Fruit fly (Drosophila melanogaster): Measurements from ENCODE around the gene lcs.

Gene lcs

DNA sequence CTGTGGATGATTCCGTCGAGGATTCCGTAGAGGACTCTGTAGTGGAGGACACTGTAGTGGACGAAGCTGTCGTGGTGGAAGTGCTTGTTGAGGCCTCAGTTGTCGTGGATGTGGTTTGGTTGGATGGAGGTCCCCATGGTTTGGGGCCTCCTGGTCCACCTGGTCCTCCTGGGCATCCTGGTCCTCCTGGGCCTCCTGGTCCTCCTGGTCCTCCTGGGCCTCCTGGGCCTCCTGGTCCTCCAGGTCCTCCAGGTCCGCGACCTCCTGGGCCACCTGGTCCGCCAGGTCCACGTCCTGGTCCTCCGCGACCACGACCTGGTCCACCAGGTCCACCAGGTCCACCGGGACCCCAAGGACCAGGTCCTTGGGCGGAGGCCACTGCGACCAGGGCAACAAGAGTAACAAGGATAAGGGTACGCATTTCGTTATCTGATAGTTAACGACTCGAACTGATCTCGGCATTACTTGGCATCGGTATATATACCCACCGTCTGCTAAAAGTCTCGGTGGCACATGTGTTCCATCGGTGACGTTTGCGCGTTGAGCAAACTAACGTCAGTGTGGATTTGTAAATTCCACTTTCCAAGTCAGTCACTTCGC, at the start of gene lcs:
Gene lcs (minus strand): TSS at position 457 of the 600 bp plus-strand sequence.
- no peak for TF ChIP-seq psq (optimal IDR thresholded peaks at IDR 0.05)
- no peak for TF ChIP-seq Sin3A (optimal IDR thresholded peaks at IDR 0.05)

DNA sequence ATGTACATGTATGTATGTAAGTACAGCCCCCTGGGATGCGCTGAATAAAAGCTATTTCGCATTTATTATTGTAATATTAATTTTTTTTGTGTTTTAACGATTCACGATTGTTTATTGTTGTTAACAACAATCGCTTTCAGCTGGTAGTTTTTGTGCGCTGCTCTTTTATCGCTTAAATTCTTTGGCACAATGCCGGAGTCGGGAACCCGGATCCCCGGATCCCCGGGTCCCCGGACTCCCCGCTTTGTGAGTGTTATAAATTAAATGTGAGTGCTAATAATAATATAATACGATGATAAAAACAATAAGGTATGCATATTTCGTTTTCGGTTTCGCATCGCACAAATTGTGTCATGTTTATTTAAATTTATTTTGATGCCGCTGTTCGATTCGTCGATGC, 43.6 kb upstream of the lcs start:
- TF ChIP-seq insv (optimal IDR thresholded peaks at IDR 0.05) (no peak), Sin3A (optimal IDR thresholded peaks at IDR 0.05) (no peak), psq (optimal IDR thresholded peaks at IDR 0.05) (no peak), h (optimal IDR thresholded peaks at IDR 0.05) (no peak), ttk (optimal IDR thresholded peaks at IDR 0.05) (no peak), Myc (optimal IDR thresholded peaks at IDR 0.05) (no peak)

DNA sequence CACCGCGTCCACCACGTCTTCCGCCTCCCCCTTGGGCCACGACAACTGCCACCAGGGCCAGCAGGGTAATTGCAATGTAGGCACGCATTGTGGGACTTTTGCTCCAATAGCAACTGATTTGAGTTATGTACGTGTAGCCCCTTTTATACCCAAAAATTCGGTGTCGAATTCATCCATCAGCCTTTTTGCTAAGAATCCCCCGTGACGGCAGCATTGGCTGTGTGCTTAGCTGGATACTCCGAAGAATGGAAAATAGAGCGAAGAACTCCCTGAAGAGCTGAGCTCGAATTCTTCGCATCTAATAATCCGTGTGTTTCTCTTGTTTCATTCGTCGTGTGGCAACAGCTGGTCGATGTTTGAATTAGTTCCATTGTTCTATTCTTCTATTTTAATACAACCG, 32.0 kb upstream of the lcs start, which contains the start of gene CG10918:
Gene CG10918 (minus strand): TSS at position 101 of the 400 bp plus-strand sequence.
- TF ChIP-seq Myc (optimal IDR thresholded peaks at IDR 0.05) (no peak), Sin3A (optimal IDR thresholded peaks at IDR 0.05) (no peak), ttk (optimal IDR thresholded peaks at IDR 0.05) (no peak), psq (optimal IDR thresholded peaks at IDR 0.05) (no peak), insv (optimal IDR thresholded peaks at IDR 0.05) (no peak)

DNA sequence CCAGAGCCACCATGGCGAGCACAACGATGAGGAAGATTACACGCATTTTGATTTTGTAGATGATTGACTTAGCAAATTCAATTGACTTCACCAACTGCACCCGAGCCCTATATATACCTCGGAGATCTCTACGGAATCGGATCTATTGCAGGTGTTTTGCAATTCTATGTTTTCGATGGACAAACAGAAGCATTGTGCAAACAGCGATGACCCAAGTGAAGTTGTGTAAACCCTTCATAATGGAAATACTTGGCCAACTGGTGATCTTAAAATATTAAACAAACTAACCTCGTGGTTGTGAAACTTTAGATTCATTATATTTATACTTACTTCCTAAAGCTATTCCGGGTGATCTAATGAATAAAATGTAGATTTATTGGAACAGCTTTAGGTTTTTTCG, 5.6 kb upstream of the lcs start, which contains the start of gene whe:
Gene whe (minus strand): TSS at position 101 of the 400 bp plus-strand sequence.
- TF ChIP-seq Sin3A (optimal IDR thresholded peaks at IDR 0.05): no peak
- TF ChIP-seq h (optimal IDR thresholded peaks at IDR 0.05): no peak

DNA sequence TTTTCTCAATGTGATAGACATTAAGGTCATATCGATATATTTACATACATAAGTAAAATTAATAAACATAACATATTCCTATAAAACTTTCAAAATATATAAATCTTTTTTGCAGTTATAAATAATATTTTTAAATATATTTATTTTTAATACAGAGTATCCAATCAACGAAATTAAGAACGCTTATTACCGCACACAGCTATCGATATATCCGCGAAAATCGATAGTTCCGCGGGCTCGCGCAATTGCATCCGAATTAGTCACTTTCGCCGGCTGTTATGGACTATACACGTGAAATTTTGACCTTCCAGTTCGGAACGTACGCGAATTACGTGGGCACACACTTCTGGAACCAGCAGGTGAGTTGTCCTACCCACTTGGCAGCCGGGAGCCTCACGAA, 8.4 kb downstream of the lcs start, which contains the start of gene mst:
Gene mst (plus strand): TSS at position 244 of the 400 bp plus-strand sequence.
- TF ChIP-seq ttk (optimal IDR thresholded peaks at IDR 0.05) (no peak), psq (optimal IDR thresholded peaks at IDR 0.05) (no peak), h (optimal IDR thresholded peaks at IDR 0.05) (no peak), Myc (optimal IDR thresholded peaks at IDR 0.05) (no peak), Sin3A (optimal IDR thresholded peaks at IDR 0.05) (no peak), insv (optimal IDR thresholded peaks at IDR 0.05) (no peak)

DNA sequence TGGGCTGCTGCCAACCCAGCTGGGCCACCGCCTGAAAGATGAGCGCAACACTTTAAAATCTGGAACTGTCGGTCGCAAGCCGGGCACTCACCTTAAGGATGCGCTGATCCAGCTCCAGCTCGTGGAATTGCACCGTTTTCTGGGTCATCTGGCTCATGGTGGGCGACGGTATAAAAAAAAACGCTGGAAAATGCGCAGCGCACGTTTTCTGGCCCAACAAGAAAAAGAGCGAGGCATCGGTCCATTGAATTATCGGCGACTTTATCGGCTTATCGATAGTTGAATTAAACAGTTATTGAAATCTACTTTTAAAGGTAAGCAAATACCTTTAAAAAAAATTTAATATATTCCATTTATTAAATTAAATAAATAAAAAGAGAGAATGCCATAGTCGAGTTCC, 9.4 kb downstream of the lcs start, which contains the start of gene Ddx56:
Gene Ddx56 (minus strand): TSS at position 252 of the 400 bp plus-strand sequence.
- no peak for TF ChIP-seq Sin3A (optimal IDR thresholded peaks at IDR 0.05)
- TF ChIP-seq ttk (optimal IDR thresholded peaks at IDR 0.05): no peak
- TF ChIP-seq Myc (optimal IDR thresholded peaks at IDR 0.05): no peak
- no peak for TF ChIP-seq insv (optimal IDR thresholded peaks at IDR 0.05)
- TF ChIP-seq psq (optimal IDR thresholded peaks at IDR 0.05): no peak
- TF ChIP-seq h (optimal IDR thresholded peaks at IDR 0.05): no peak

DNA sequence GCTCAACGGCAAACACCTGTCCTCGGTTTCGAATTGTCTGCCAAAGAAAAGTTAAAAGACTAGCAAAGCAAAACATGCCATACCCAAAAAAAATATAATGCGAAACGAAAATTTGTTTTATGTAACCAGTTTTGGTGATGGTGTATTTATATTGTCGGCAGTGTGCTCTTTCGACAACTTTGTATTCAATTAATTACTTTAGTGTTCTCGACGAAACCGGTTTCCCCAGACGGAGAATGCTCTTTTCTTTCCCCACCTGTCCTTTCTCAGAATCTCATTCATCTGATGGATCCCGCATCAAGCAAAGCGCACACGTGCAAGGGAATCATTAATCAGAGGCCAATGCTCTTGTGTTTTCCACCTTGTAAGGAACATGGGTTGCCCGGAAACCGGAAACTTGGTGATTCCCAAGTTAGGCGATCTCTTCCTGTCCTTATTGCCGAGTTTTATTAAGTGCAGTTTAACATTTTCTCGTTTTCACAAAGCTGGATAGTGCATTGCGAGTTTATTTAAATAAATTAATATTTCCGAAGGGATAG, 18.7 kb downstream of the lcs start:
- TF ChIP-seq Sin3A (optimal IDR thresholded peaks at IDR 0.05) (no peak), Myc (optimal IDR thresholded peaks at IDR 0.05) (no peak), ttk (optimal IDR thresholded peaks at IDR 0.05) (no peak), h (optimal IDR thresholded peaks at IDR 0.05) (no peak), insv (optimal IDR thresholded peaks at IDR 0.05) (no peak), psq (optimal IDR thresholded peaks at IDR 0.05) (no peak)

DNA sequence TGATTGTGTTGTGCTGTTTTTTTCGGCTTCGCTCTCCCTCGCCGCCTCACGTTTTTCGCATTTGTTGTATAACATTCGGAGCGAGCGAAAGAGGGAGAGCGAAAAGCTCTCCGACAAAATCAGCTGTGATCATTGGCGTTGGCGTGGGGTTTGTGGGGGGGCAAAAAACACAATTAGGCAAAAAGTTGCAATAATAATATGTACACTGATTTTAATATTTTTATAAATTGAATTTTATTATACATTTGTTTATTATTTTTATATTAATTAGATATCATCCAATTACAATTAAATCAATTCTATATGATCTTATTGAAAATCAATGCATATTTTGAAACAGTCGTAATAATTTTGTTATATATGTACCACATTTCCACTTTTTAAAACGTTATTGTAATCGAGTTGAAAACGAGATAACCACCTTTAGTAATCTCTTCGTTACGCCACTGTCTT, 21.5 kb downstream of the lcs start:
- TF ChIP-seq insv (optimal IDR thresholded peaks at IDR 0.05): no peak
- TF ChIP-seq Sin3A (optimal IDR thresholded peaks at IDR 0.05): no peak

DNA sequence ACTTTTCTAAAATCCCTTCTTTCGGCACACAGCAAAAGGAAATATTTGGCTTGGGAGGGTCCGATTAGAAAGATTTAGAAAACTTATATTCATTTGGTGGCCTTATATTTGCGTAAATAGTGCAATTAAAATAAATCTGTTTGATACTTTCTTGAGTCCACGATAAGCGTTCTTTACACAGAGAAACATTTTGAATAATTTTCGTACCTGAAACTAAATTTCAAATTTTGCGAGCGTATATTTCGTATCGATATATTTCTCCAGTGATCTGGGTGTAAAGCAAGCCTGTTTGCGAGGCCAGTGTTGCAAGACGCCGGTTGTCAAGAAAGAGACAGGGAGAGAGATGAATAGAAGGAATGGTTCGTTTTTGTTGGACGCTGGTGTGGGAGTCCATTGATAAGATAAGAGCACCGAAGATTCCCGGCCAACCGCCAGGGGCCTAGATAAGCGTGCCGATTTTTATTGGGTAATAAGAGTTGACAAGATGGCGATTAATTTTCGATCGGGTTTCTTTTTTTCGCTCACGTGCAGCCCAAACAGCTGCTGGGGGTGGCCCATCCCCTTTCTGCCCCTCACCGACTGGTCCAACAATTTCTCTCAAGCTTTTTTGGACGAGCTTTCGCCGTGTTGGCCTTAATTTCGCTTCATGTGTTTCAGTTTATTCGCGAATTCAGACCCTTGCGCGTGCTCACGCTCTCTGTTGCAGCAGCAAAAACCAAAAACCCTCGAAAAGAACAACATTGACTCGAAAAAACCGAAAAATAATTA, 23.3 kb downstream of the lcs start, which contains the start of gene slgA:
Gene slgA (plus strand): TSS at position 344 of the 768 bp plus-strand sequence.
- no peak for TF ChIP-seq psq (optimal IDR thresholded peaks at IDR 0.05)
- no peak for TF ChIP-seq Sin3A (optimal IDR thresholded peaks at IDR 0.05)
- TF ChIP-seq ttk (optimal IDR thresholded peaks at IDR 0.05): no peak

DNA sequence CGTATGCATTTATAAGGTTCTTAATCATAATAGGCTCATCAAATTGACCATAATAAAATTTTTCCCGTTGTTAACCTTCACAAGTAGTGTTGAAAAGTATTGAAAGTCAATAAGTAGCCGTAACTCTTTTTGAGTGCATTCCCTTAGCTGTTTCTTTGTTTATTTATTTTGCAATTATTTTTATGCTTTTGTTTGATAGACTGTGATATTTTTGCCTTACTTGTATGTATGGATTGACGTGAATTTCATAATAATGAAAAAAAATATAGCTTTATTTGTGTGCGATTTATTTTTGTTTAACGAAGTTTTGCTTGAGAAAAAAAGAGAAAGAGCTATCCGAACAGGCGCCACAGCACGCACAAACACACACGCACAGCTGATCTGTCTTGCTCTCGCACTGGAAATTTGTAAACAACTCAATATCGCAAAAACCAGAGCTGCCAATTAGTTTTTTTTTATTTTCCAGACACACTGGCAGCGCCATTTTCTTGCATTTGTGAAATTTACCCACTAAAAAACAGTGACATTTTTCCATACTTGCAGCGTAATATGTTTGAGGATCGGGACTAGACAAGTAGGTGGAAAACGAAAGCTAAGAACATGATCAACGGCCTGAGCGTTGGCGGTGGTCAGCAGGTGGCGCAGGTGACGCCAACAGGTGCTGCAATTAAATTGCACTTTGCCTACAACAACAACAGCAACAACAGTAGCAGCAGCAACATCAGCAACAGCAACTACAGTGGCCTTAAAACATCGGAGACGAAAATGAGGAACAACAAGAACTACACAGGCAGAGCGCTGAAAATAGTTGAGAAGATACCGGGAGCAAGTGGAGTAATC, 27.7 kb downstream of the lcs start:
- TF ChIP-seq insv (optimal IDR thresholded peaks at IDR 0.05): no peak
- TF ChIP-seq h (optimal IDR thresholded peaks at IDR 0.05): no peak
- no peak for TF ChIP-seq Myc (optimal IDR thresholded peaks at IDR 0.05)
- no peak for TF ChIP-seq Sin3A (optimal IDR thresholded peaks at IDR 0.05)
- TF ChIP-seq ttk (optimal IDR thresholded peaks at IDR 0.05): no peak
- TF ChIP-seq psq (optimal IDR thresholded peaks at IDR 0.05): no peak

DNA sequence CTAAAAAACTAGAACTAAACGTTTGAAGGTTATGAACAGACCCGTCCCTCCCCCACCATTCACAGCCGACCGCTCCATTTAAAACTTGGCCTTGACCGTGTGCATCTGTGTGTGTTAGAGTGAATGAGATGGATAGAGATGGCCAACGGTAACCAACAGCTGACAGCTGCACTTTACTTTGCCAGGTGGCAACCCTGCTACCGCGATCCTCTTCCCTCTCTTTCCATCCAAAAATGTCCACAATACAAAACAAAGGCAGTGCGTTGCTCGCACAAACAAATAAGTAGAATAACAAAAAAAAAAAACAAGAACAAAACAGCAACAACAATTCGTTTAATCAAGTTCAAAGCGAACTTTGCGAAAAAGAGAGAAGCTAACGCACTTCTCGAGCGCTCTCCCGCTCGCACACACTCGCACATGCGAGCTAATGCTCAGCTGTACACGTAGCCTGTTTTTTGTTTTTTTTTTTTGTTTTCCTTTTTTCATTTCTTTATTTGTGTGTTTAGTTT, 28.7 kb downstream of the lcs start:
- no peak for TF ChIP-seq insv (optimal IDR thresholded peaks at IDR 0.05)
- no peak for TF ChIP-seq h (optimal IDR thresholded peaks at IDR 0.05)
- no peak for TF ChIP-seq Sin3A (optimal IDR thresholded peaks at IDR 0.05)
- no peak for TF ChIP-seq Myc (optimal IDR thresholded peaks at IDR 0.05)
- TF ChIP-seq ttk (optimal IDR thresholded peaks at IDR 0.05): no peak
- TF ChIP-seq psq (optimal IDR thresholded peaks at IDR 0.05): no peak

Measured in Kc167 (cell line).